Worm (Caenorhabditis elegans): Measurements from ENCODE around the gene Y53F4B.36.
A peak's percentile ranks its signal among the peaks of the same experiment; 100 is the strongest.

Gene Y53F4B.36

ce11 chrII:15165681-15166235 lies 10.0 kb upstream of the Y53F4B.36 start, which contains the start of gene gst-27 (continued):
- peak in 1 of 2 experiments; percentile 81 for TF ChIP-seq mdl-1 (tag; optimal IDR thresholded peaks at IDR 0.05)
- TF ChIP-seq lin-14 (GFP tag; optimal IDR thresholded peaks at IDR 0.05), result peak; percentile 87
- no peak for TF ChIP-seq unc-30 (tag; optimal IDR thresholded peaks at IDR 0.05)
- no peak for TF ChIP-seq sup-37 (GFP tag; optimal IDR thresholded peaks at IDR 0.05)
- TF ChIP-seq nhr-19 (GFP tag; conservative IDR thresholded peaks at IDR 0.05), result peak; percentile 81
- TF ChIP-seq aly-2 (tag; optimal IDR thresholded peaks at IDR 0.05), result peak; percentile 59
- no peak for TF ChIP-seq fkh-4 (tag; optimal IDR thresholded peaks at IDR 0.05; ENCODE audit: borderline replicate concordance)
- TF ChIP-seq lin-15B (tag; optimal IDR thresholded peaks at IDR 0.05), result no peak
- peak; percentile 62 for TF ChIP-seq ceh-8 (GFP tag; optimal IDR thresholded peaks at IDR 0.05)
- peak; percentile 90 for TF ChIP-seq dsc-1 (tag; optimal IDR thresholded peaks at IDR 0.05)
- peak; percentile 89 for TF ChIP-seq rnt-1 (tag; optimal IDR thresholded peaks at IDR 0.05)
- TF ChIP-seq nhr-85 (tag), result peak; percentile 67
- TF ChIP-seq ceh-63 (GFP tag; optimal IDR thresholded peaks at IDR 0.05), result no peak
- TF ChIP-seq ama-1 (optimal IDR thresholded peaks at IDR 0.05), result peak; percentile 14
- TF ChIP-seq ets-5 (GFP tag; IDR thresholded peaks at IDR 0.05), result no peak
- no peak for TF ChIP-seq unc-62 (GFP tag; optimal IDR thresholded peaks at IDR 0.05)
- TF ChIP-seq lsy-2 (tag; optimal IDR thresholded peaks at IDR 0.05), result peak; percentile 79 to 88
- peak; percentile 93 for TF ChIP-seq nhr-77 (tag; optimal IDR thresholded peaks at IDR 0.05)
- TF ChIP-seq nhr-76 (tag; optimal IDR thresholded peaks at IDR 0.05), result peak; percentile 73
- TF ChIP-seq snpc-4 (tag; optimal IDR thresholded peaks at IDR 0.05), result peak; percentile 79
- TF ChIP-seq snu-23 (GFP tag; optimal IDR thresholded peaks at IDR 0.05), result peak; percentile 93
- no peak for TF ChIP-seq ces-1 (GFP tag; optimal IDR thresholded peaks at IDR 0.05)
- peak; percentile 72 for TF ChIP-seq lin-13 (GFP tag; optimal IDR thresholded peaks at IDR 0.05)
- no peak for TF ChIP-seq alr-1 (tag; optimal IDR thresholded peaks at IDR 0.05; ENCODE audit: borderline replicate concordance)
- TF ChIP-seq hlh-4 (tag; optimal IDR thresholded peaks at IDR 0.05), result no peak
- peak; percentile 70 for TF ChIP-seq xbp-1 (tag; optimal IDR thresholded peaks at IDR 0.05)
- peak in 2 of 3 experiments; percentile 76 to 92 for TF ChIP-seq ceh-82 (tag; optimal IDR thresholded peaks at IDR 0.05)
- no peak for TF ChIP-seq mab-9 (GFP tag; IDR thresholded peaks at IDR 0.05)
- no peak for TF ChIP-seq lin-39 (tag; optimal IDR thresholded peaks at IDR 0.05)
- TF ChIP-seq sox-4 (tag; optimal IDR thresholded peaks at IDR 0.05), result peak; percentile 46
- TF ChIP-seq nhr-28 (tag; optimal IDR thresholded peaks at IDR 0.05), result no peak
- TF ChIP-seq efl-1 (optimal IDR thresholded peaks at IDR 0.05), result peak; percentile 72 to 80
- TF ChIP-seq efl-1 (GFP tag; optimal IDR thresholded peaks at IDR 0.05 in 1 of 2), result peak; percentile 71 to 95
- no peak for TF ChIP-seq Y116A8C.19 (tag; optimal IDR thresholded peaks at IDR 0.05; ENCODE audit: borderline replicate concordance)
- peak; percentile 18 for TF ChIP-seq nhr-11 (tag; optimal IDR thresholded peaks at IDR 0.05)
- TF ChIP-seq pax-3 (tag; optimal IDR thresholded peaks at IDR 0.05), result peak; percentile 64
- peak; percentile 87 for TF ChIP-seq lir-3 (tag; optimal IDR thresholded peaks at IDR 0.05; ENCODE audit: poor library complexity)
- TF ChIP-seq unc-86 (tag; optimal IDR thresholded peaks at IDR 0.05), result peak; percentile 49
- peak; percentile 90 for TF ChIP-seq nhr-47 (tag; optimal IDR thresholded peaks at IDR 0.05)
- peak; percentile 37 for TF ChIP-seq zip-4 (GFP tag; optimal IDR thresholded peaks at IDR 0.05)
- peak; percentile 92 for TF ChIP-seq mep-1 (tag; optimal IDR thresholded peaks at IDR 0.05)
- TF ChIP-seq nhr-84 (tag; optimal IDR thresholded peaks at IDR 0.05), result no peak
- peak; percentile 89 for TF ChIP-seq nhr-20 (tag; optimal IDR thresholded peaks at IDR 0.05)
- peak; percentile 80 to 90 for TF ChIP-seq lin-35 (GFP tag; optimal IDR thresholded peaks at IDR 0.05)
- TF ChIP-seq nhr-12 (tag; optimal IDR thresholded peaks at IDR 0.05), result no peak
- TF ChIP-seq ceh-90 (tag; optimal IDR thresholded peaks at IDR 0.05), result peak; percentile 42
- TF ChIP-seq pqm-1 (tag; optimal IDR thresholded peaks at IDR 0.05), result no peak
- TF ChIP-seq blmp-1 (tag; optimal IDR thresholded peaks at IDR 0.05), result peak; percentile 24
- TF ChIP-seq skn-1 (tag; optimal IDR thresholded peaks at IDR 0.05), result peak; percentile 84
- peak; percentile 47 for TF ChIP-seq F16B12.6 (tag; optimal IDR thresholded peaks at IDR 0.05)
- TF ChIP-seq hpl-2 (GFP tag; optimal IDR thresholded peaks at IDR 0.05), result peak; percentile 32
- peak; percentile 59 to 74 (median 67) for TF ChIP-seq dpl-1 (GFP tag; optimal IDR thresholded peaks at IDR 0.05)

Data from whole organism, L1 larva.